Worm (Caenorhabditis elegans) whole organism, midembryonic: ENCODE results near the gene C27D6.11.

Experiments used
- T22C8.4 ChIP-seq: fragments of 200-800 bp; sonication (Bioruptor generic); IDR thresholded peaks from 2 replicates; pipeline ENCODE4 v1.3.6; 2022; ENCODE audit warnings: missing genetic modification characterization, missing compliant biosample characterization
- cog-1 ChIP-seq: sonication (generic microtip); optimal IDR thresholded peaks from 2 replicates; lab custom pipeline; 2016; ENCODE audit warnings: missing genetic modification characterization, missing compliant biosample characterization
- flt-1 ChIP-seq: fragments of 200-800 bp; sonication (Bioruptor generic); IDR thresholded peaks from 2 replicates; pipeline ENCODE4 v1.3.6; 2022; ENCODE audit warnings: missing genetic modification characterization, missing compliant biosample characterization
- klf-2 ChIP-seq: fragments of 200-800 bp; sonication (Bioruptor generic); conservative IDR thresholded peaks from 2 replicates; pipeline ENCODE4 v1.3.6; 2022; ENCODE audit warnings: missing genetic modification reagents, missing genetic modification characterization, missing compliant biosample characterization
- med-1 ChIP-seq: sonication (generic microtip); optimal IDR thresholded peaks from 2 replicates; lab custom pipeline; 2017; ENCODE audit warnings: missing genetic modification characterization, mild to moderate bottlenecking, missing compliant biosample characterization, antibody characterized with exemption, missing genetic modification reagents; ENCODE audit not compliant: insufficient read depth
- ref-1 ChIP-seq: fragments of 200-800 bp; sonication (Bioruptor generic); conservative IDR thresholded peaks from 2 replicates; pipeline ENCODE4 v1.3.6; 2022; ENCODE audit warnings: missing genetic modification reagents, missing genetic modification characterization, missing compliant biosample characterization
- tab-1 ChIP-seq: fragments of 200-800 bp; sonication (Bioruptor generic); IDR thresholded peaks from 2 replicates; pipeline ENCODE4 v1.3.6; 2022; ENCODE audit warnings: missing genetic modification characterization, missing compliant biosample characterization
- ztf-23 ChIP-seq: fragments of 200-800 bp; sonication (Bioruptor generic); IDR thresholded peaks from 2 replicates; pipeline ENCODE4 v1.3.6; 2022; ENCODE audit warnings: missing genetic modification reagents, missing genetic modification characterization, missing compliant biosample characterization
- ztf-29 ChIP-seq: fragments of 200-800 bp; sonication (Bioruptor generic); IDR thresholded peaks from 2 replicates; pipeline ENCODE4 v1.3.6; 2022; ENCODE audit warnings: missing genetic modification reagents, missing genetic modification characterization, missing compliant biosample characterization

Gene C27D6.11

ce11 chrII:5161102-5161501 is at the start of gene C27D6.11:
TSS of gene C27D6.11 (minus strand) at chrII:5161202.
- TF ChIP-seq ztf-23 (GFP tag; lab: Robert Waterston, UW), result no peak

DNA sequence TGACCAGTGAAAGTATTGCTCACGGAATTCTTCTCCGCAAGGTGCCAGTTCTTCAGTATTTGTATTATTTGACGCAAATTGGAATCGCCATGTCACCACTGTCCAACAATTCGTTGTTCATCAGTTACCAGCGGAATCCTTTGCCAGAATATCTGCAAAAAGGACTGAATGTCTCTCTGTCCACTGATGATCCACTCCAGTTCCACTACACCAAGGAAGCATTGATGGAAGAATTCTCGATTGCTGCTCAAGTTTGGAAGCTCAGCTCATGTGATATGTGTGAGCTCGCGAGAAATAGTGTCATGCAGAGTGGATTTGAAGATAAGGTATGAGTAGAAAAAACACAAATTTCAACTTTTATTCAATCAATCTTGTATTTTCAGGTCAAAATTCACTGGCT is 48.1 kb upstream of the C27D6.11 start:
- TF ChIP-seq cog-1, result no peak
- TF ChIP-seq ztf-29 (GFP tag; lab: Robert Waterston, UW), result no peak
- TF ChIP-seq med-1 (GFP tag; lab: Kevin White, UChicago), result no peak
- TF ChIP-seq ref-1, result no peak
- TF ChIP-seq ztf-23 (GFP tag; lab: Robert Waterston, UW), result no peak
- TF ChIP-seq klf-2 (GFP tag; lab: Robert Waterston, UW), result no peak
- no peak for TF ChIP-seq T22C8.4 (GFP tag; lab: Robert Waterston, UW)
- no peak for TF ChIP-seq tab-1 (GFP tag; lab: Robert Waterston, UW)
- no peak for TF ChIP-seq flt-1 (GFP tag; lab: Robert Waterston, UW)

DNA sequence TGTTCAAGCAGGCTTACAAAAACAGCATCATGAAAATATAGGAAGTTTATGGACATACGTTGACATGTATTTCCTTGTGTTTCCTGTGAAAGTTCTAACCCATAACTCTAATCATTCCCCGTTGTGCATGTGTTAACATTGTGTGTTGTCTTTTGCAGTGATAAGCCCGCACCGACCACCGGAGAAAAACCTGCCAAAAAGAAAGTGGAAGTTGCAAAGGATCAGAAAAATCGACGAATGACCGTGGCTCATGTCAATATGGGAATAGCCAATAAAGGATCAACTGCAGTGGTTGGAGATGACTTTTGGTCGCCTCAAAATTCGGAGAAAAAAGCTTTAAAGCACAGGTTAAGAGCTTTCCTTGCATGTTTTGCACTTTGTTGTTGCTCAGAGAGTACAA is 44.3 kb upstream of the C27D6.11 start:
- no peak for TF ChIP-seq ztf-29 (GFP tag; lab: Robert Waterston, UW)
- no peak for TF ChIP-seq ztf-23 (GFP tag; lab: Robert Waterston, UW)
- no peak for TF ChIP-seq med-1 (GFP tag; lab: Kevin White, UChicago)
- TF ChIP-seq T22C8.4 (GFP tag; lab: Robert Waterston, UW), result no peak
- TF ChIP-seq klf-2 (GFP tag; lab: Robert Waterston, UW), result no peak
- no peak for TF ChIP-seq flt-1 (GFP tag; lab: Robert Waterston, UW)

DNA sequence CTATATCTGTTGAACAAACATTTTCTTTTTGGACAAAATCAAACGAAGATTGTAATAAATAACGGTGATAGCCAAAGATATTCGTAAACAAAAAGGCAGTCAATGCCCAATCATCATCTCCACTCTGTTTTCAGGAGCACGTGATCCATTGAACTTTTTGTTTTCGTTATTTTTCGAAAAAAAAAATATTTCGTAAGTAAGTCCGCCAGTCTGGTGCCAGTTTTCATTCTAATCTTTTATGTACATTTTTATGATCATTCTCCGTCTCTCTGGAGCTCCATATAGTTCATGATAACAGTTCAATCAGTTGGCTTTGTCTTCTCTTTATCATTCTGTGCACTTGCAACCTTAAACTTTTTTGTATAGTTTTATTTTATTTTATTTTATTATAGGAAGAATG is 41.9 kb upstream of the C27D6.11 start, which contains the start of gene ampd-1:
ampd-1 (plus strand) TSS at position 393 of the 400 bp plus-strand sequence.
- TF ChIP-seq tab-1 (GFP tag; lab: Robert Waterston, UW) (no peak), ref-1 (no peak), cog-1 (no peak), klf-2 (GFP tag; lab: Robert Waterston, UW) (no peak), flt-1 (GFP tag; lab: Robert Waterston, UW) (no peak), med-1 (GFP tag; lab: Kevin White, UChicago) (no peak), ztf-23 (GFP tag; lab: Robert Waterston, UW) (no peak), T22C8.4 (GFP tag; lab: Robert Waterston, UW) (no peak), ztf-29 (GFP tag; lab: Robert Waterston, UW) (no peak)

ce11 chrII:5201922-5202562 is 41.0 kb upstream of the C27D6.11 start:
- no peak for TF ChIP-seq ztf-23 (GFP tag; lab: Robert Waterston, UW)
- no peak for TF ChIP-seq T22C8.4 (GFP tag; lab: Robert Waterston, UW)
- no peak for TF ChIP-seq ztf-29 (GFP tag; lab: Robert Waterston, UW)
- no peak for TF ChIP-seq ref-1
- TF ChIP-seq med-1 (GFP tag; lab: Kevin White, UChicago), result no peak
- TF ChIP-seq cog-1, result no peak
- no peak for TF ChIP-seq tab-1 (GFP tag; lab: Robert Waterston, UW)
- no peak for TF ChIP-seq klf-2 (GFP tag; lab: Robert Waterston, UW)
- no peak for TF ChIP-seq flt-1 (GFP tag; lab: Robert Waterston, UW)

DNA sequence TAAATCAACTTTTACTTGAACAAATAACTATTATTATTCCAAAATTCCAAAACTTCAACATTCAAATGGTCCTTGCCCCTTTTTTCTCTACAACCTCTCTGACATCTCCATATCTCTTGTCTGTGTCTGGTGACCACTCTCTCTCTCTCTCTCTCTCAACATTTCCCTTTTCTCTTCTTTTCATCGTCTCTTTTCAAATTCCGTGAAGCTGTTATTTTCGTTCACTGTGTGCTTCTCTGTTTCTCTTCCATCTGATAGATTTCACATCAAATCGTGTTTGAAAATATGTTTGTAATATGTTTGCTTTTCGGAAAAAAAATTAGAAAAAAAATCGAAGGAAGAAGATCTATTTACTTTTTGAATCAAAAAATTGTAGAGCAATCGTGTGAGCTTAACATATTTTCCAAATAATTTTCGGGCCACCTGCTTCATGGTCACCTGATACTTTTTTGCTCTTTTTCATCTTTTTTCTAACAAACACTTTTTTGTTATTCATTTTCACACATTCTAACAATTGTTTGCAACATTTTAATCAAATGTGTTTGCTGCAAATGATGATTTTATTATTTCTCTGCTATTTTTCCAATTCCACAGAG is 40.1 kb upstream of the C27D6.11 start:
- no peak for TF ChIP-seq cog-1
- no peak for TF ChIP-seq klf-2 (GFP tag; lab: Robert Waterston, UW)

DNA sequence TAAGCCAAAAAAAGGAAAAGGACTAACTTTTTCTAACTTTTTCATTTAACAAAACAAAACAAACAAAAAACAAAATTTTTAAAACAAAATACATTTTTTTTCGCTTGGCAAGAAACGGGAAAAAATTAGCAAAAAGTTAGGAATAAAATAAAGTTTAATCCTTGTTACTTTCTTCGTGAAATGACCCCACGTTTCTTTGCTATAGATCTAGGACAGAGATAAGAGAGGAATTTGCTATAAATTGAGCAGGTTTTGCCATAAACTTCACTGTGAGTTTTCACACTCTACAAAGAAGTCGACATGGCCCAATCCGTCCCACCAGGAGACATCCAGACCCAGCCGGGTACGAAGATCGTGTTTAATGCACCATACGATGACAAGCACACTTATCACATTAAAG is 38.5 kb upstream of the C27D6.11 start, which contains the start of gene msp-50:
msp-50 (plus strand) TSS at position 301 of the 400 bp plus-strand sequence.
- TF ChIP-seq ref-1, result no peak
- TF ChIP-seq med-1 (GFP tag; lab: Kevin White, UChicago), result no peak
- TF ChIP-seq ztf-23 (GFP tag; lab: Robert Waterston, UW), result no peak
- no peak for TF ChIP-seq flt-1 (GFP tag; lab: Robert Waterston, UW)
- TF ChIP-seq T22C8.4 (GFP tag; lab: Robert Waterston, UW), result no peak
- TF ChIP-seq klf-2 (GFP tag; lab: Robert Waterston, UW), result no peak

ce11 chrII:5195504-5195903 is 34.5 kb upstream of the C27D6.11 start, which contains the start of gene C34F11.5:
TSS of gene C34F11.5 (plus strand) at chrII:5195804.
- TF ChIP-seq flt-1 (GFP tag; lab: Robert Waterston, UW) (no peak), cog-1 (no peak), med-1 (GFP tag; lab: Kevin White, UChicago) (no peak), T22C8.4 (GFP tag; lab: Robert Waterston, UW) (no peak), ztf-29 (GFP tag; lab: Robert Waterston, UW) (no peak), klf-2 (GFP tag; lab: Robert Waterston, UW) (no peak)

DNA sequence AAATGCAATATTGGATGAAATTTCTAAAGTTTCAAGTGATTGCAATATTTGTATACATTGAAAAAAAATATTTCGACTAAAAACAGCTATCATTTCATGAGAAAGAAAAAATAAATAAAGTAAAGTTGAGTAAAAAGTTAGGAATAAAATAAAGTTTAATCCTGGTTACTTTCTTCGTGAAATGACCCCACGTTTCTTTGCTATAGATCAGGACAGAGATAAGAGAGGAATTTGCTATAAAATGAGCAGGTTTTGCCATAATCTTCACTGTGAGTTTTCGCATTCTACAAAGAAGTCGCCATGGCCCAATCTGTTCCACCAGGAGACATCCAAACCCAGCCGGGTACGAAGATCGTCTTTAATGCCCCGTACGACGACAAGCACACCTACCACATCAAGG is 33.1 kb upstream of the C27D6.11 start, which contains the start of gene msp-49:
msp-49 (plus strand) TSS at position 301 of the 400 bp plus-strand sequence.
- TF ChIP-seq med-1 (GFP tag; lab: Kevin White, UChicago) (no peak), flt-1 (GFP tag; lab: Robert Waterston, UW) (no peak), cog-1 (no peak), ztf-23 (GFP tag; lab: Robert Waterston, UW) (no peak), klf-2 (GFP tag; lab: Robert Waterston, UW) (no peak), ztf-29 (GFP tag; lab: Robert Waterston, UW) (no peak), tab-1 (GFP tag; lab: Robert Waterston, UW) (no peak), T22C8.4 (GFP tag; lab: Robert Waterston, UW) (no peak), ref-1 (no peak)

DNA sequence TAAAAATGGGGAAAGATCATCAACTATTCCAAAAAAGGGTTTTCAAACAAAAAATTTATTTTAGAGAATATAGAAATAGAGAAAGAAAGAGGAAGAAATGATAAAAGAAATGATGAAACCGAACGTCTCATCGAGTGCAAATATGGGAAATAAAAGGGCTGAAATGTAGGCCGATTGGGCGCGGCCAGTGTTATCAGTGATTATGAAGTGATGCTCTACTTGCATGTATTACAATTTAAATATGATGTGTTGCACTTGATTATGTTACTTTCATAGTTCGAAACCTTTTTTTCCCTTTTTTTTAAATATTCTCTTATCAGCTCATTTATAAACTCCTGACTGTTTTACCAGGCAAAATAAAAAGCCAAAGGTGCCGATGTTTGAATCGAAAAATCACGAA is 30.8 kb upstream of the C27D6.11 start:
- TF ChIP-seq cog-1 (no peak), ztf-29 (GFP tag; lab: Robert Waterston, UW) (no peak), tab-1 (GFP tag; lab: Robert Waterston, UW) (no peak), klf-2 (GFP tag; lab: Robert Waterston, UW) (no peak), med-1 (GFP tag; lab: Kevin White, UChicago) (no peak), T22C8.4 (GFP tag; lab: Robert Waterston, UW) (no peak)
